Fruit fly (Drosophila melanogaster) whole organism, embryonic: Measurements from ENCODE around the gene CG17028.

Experiments used
- Adf1 ChIP-seq: fragments of 200-800 bp; sonication (Bioruptor generic); IDR thresholded peaks from 2 replicates; pipeline ENCODE4 v1.3.6; 2022; ENCODE audit warnings: missing biosample characterization, missing genetic modification characterization
- CG11093 ChIP-seq: fragments of 200-800 bp; sonication (Bioruptor generic); IDR thresholded peaks from 3 replicates; pipeline ENCODE4 v1.3.6; 2022; ENCODE audit warnings: missing biosample characterization, missing genetic modification characterization
- CG11560 ChIP-seq: fragments of 200-800 bp; sonication (Bioruptor generic); IDR thresholded peaks from 3 replicates; pipeline ENCODE4 v1.3.6; 2022; ENCODE audit warnings: missing biosample characterization, missing genetic modification characterization
- CG14050 ChIP-seq: fragments of 200-800 bp; sonication (Bioruptor generic); IDR thresholded peaks from 3 replicates; pipeline ENCODE4 v1.3.6; 2022; ENCODE audit warnings: missing biosample characterization, missing genetic modification characterization
- CG14667 ChIP-seq: fragments of 200-800 bp; sonication (Bioruptor generic); IDR thresholded peaks from 2 replicates; pipeline ENCODE4 v1.3.6; 2022; ENCODE audit warnings: missing biosample characterization, missing genetic modification characterization
- CG15601 ChIP-seq: fragments of 200-800 bp; sonication (Bioruptor generic); optimal IDR thresholded peaks from 3 replicates; lab custom pipeline; 2019; ENCODE audit warnings: missing biosample characterization, mild to moderate bottlenecking, missing genetic modification characterization, moderate library complexity
- CG16813 ChIP-seq: fragments of 200-800 bp; sonication (Bioruptor generic); IDR thresholded peaks from 3 replicates; pipeline ENCODE4 v1.3.6; 2022; ENCODE audit warnings: missing biosample characterization, missing genetic modification characterization; ENCODE audit not compliant: partially characterized antibody
- CG1832 ChIP-seq: fragments of 200-800 bp; sonication (Bioruptor generic); optimal IDR thresholded peaks from 2 replicates; lab custom pipeline; 2017; ENCODE audit warnings: missing biosample characterization, mild to moderate bottlenecking, missing genetic modification characterization, inconsistent platforms
- CG18599 ChIP-seq: fragments of 200-800 bp; sonication (Bioruptor generic); optimal IDR thresholded peaks from 3 replicates; lab custom pipeline; 2017; ENCODE audit warnings: missing biosample characterization, missing genetic modification characterization, mild to moderate bottlenecking, moderate library complexity, missing genetic modification reagents
- CG2129 ChIP-seq: fragments of 200-800 bp; sonication (Bioruptor generic); IDR thresholded peaks from 2 replicates; pipeline ENCODE4 v1.3.6; 2022; ENCODE audit warnings: missing biosample characterization, missing genetic modification characterization; ENCODE audit not compliant: partially characterized antibody
- CG2202 ChIP-seq: fragments of 200-800 bp; sonication (Bioruptor generic); optimal IDR thresholded peaks from 2 replicates; lab custom pipeline; 2018; ENCODE audit warnings: missing biosample characterization, mild to moderate bottlenecking, missing genetic modification characterization
- CG30403 ChIP-seq: fragments of 200-800 bp; sonication (Bioruptor generic); optimal IDR thresholded peaks from 3 replicates; lab custom pipeline; 2016; ENCODE audit warnings: missing biosample characterization, missing genetic modification characterization
- CG3726 ChIP-seq: fragments of 200-800 bp; sonication (Bioruptor generic); IDR thresholded peaks from 3 replicates; pipeline ENCODE4, ENCODE4 v1.3.6; 2022; ENCODE audit warnings: missing biosample characterization, missing genetic modification characterization
- CG43689 ChIP-seq: fragments of 200-800 bp; sonication (Bioruptor generic); IDR thresholded peaks from 2 replicates; pipeline ENCODE4 v1.3.6; 2022; ENCODE audit warnings: missing biosample characterization, missing genetic modification characterization
- CG6175 ChIP-seq: fragments of 200-800 bp; sonication (Bioruptor generic); IDR thresholded peaks from 3 replicates; pipeline ENCODE4 v1.3.6; 2022; ENCODE audit warnings: missing biosample characterization, missing genetic modification characterization
- CG6791 ChIP-seq: fragments of 200-800 bp; sonication (Bioruptor generic); IDR thresholded peaks from 3 replicates; pipeline ENCODE4 v1.3.6; 2022; ENCODE audit warnings: missing biosample characterization, missing genetic modification characterization; ENCODE audit not compliant: partially characterized antibody
- CG7987 ChIP-seq: fragments of 200-800 bp; sonication (Bioruptor generic); optimal IDR thresholded peaks from 2 replicates; lab custom pipeline; 2018; ENCODE audit warnings: missing biosample characterization, mild to moderate bottlenecking, missing genetic modification characterization, moderate library complexity
- CG8478 ChIP-seq: fragments of >200 bp; optimal IDR thresholded peaks from 2 replicates; lab custom pipeline; 2018
- Dp ChIP-seq: fragments of 200-800 bp; sonication (Bioruptor generic); optimal IDR thresholded peaks from 2 replicates; lab custom pipeline; 2018; ENCODE audit warnings: missing biosample characterization, mild to moderate bottlenecking, missing genetic modification characterization, moderate library complexity
- GATAe ChIP-seq: fragments of 200-800 bp; sonication (Bioruptor generic); conservative IDR thresholded peaks from 2 replicates; pipeline ENCODE4 v1.3.6; 2022; ENCODE audit warnings: missing biosample characterization, missing genetic modification characterization
- H2.0 ChIP-seq: fragments of 200-800 bp; sonication (Bioruptor generic); IDR thresholded peaks from 2 replicates; pipeline ENCODE4 v1.3.6; 2022; ENCODE audit warnings: missing biosample characterization, missing genetic modification characterization
- Hey ChIP-seq: fragments of 200-800 bp; sonication (Bioruptor generic); optimal IDR thresholded peaks from 3 replicates; lab custom pipeline; 2018; ENCODE audit warnings: missing biosample characterization, mild to moderate bottlenecking, missing genetic modification characterization
- Hr78 ChIP-seq, 2 experiments: fragments of 200-800 bp in 1 of 2; fragments of >200 bp in 1 of 2; sonication (Bioruptor generic) in 1 of 2; optimal IDR thresholded peaks; 2 replicates each; lab custom pipeline; 2017 to 2019; ENCODE audit warnings: missing biosample characterization in 2 of 2, missing genetic modification characterization in 2 of 2, mild to moderate bottlenecking in 1 of 2, moderate library complexity in 1 of 2
- Max ChIP-seq: fragments of 200-800 bp; sonication (Bioruptor generic); optimal IDR thresholded peaks from 2 replicates; lab custom pipeline; 2016; ENCODE audit warnings: missing biosample characterization, mild to moderate bottlenecking, missing genetic modification characterization
- Sin3A ChIP-seq: fragments of >200 bp; optimal IDR thresholded peaks from 2 replicates; lab custom pipeline; 2018
- ab ChIP-seq: fragments of 200-800 bp; sonication (Bioruptor generic); optimal IDR thresholded peaks from 2 replicates; lab custom pipeline; 2016; ENCODE audit warnings: missing biosample characterization, missing genetic modification characterization
- cas ChIP-seq: fragments of 200-800 bp; sonication (Bioruptor generic); IDR thresholded peaks from 2 replicates; pipeline ENCODE4 v1.3.6; 2022; ENCODE audit warnings: missing biosample characterization, missing genetic modification characterization
- crol ChIP-seq: fragments of 200-800 bp; sonication (Bioruptor generic); IDR thresholded peaks from 2 replicates; pipeline ENCODE4 v1.3.6; 2022; ENCODE audit warnings: missing biosample characterization, missing genetic modification characterization
- da ChIP-seq: fragments of 200-800 bp; sonication (Bioruptor generic); optimal IDR thresholded peaks from 2 replicates; lab custom pipeline; 2016; ENCODE audit warnings: missing biosample characterization, missing genetic modification characterization
- danr ChIP-seq: fragments of 200-800 bp; sonication (Bioruptor generic); IDR thresholded peaks from 2 replicates; pipeline ENCODE4 v1.3.6; 2022; ENCODE audit warnings: missing biosample characterization, missing genetic modification characterization
- dm ChIP-seq: fragments of 200-800 bp; sonication (Bioruptor generic); optimal IDR thresholded peaks from 3 replicates; lab custom pipeline; 2016; ENCODE audit warnings: missing biosample characterization, missing genetic modification characterization
- fd64A ChIP-seq: fragments of 200-800 bp; sonication (Bioruptor generic); optimal IDR thresholded peaks from 3 replicates; lab custom pipeline; 2018; ENCODE audit warnings: missing biosample characterization, mild to moderate bottlenecking, missing genetic modification characterization
- fru ChIP-seq: fragments of >200 bp; optimal IDR thresholded peaks from 2 replicates; lab custom pipeline; 2017
- grn ChIP-seq: fragments of 200-800 bp; sonication (Bioruptor generic); optimal IDR thresholded peaks from 3 replicates; lab custom pipeline; 2017; ENCODE audit warnings: missing biosample characterization, missing genetic modification characterization
- hkb ChIP-seq, 2 experiments: fragments of 200-800 bp in 1 of 2; fragments of >200 bp in 1 of 2; sonication (Bioruptor generic) in 1 of 2; IDR thresholded peaks in 1 of 2; optimal IDR thresholded peaks in 1 of 2; 2 replicates each; pipeline versions ENCODE4 v1.3.6 to Lab custom; 2017 to 2022; ENCODE audit warnings: missing biosample characterization in 1 of 2, missing genetic modification characterization in 1 of 2
- lov ChIP-seq, 2 experiments: fragments of 200-800 bp in 1 of 2; fragments of >200 bp in 1 of 2; sonication (Bioruptor generic) in 1 of 2; IDR thresholded peaks in 1 of 2; optimal IDR thresholded peaks in 1 of 2; 2 replicates in 1 of 2; 3 replicates in 1 of 2; pipeline versions ENCODE4 v1.3.6 to Lab custom; 2017 to 2022; ENCODE audit warnings: missing biosample characterization in 1 of 2, missing genetic modification characterization in 1 of 2
- oc ChIP-seq: fragments of 200-800 bp; sonication (Bioruptor generic); optimal IDR thresholded peaks from 2 replicates; lab custom pipeline; 2018; ENCODE audit warnings: missing biosample characterization, mild to moderate bottlenecking, missing genetic modification characterization, moderate library complexity
- otp ChIP-seq: fragments of 200-800 bp; sonication (Bioruptor generic); IDR thresholded peaks from 3 replicates; pipeline ENCODE4, ENCODE4 v1.3.6; 2022; ENCODE audit warnings: missing biosample characterization, missing genetic modification characterization
- pfk ChIP-seq: fragments of 200-800 bp; sonication (Bioruptor generic); optimal IDR thresholded peaks from 2 replicates; lab custom pipeline; 2018; ENCODE audit warnings: missing biosample characterization, mild to moderate bottlenecking, missing genetic modification characterization, moderate library complexity
- ranshi ChIP-seq: fragments of 200-800 bp; sonication (Bioruptor generic); IDR thresholded peaks from 2 replicates; pipeline ENCODE4 v1.3.6; 2022; ENCODE audit warnings: missing biosample characterization, missing genetic modification characterization
- row ChIP-seq: fragments of 200-800 bp; sonication (Bioruptor generic); IDR thresholded peaks from 3 replicates; pipeline ENCODE4 v1.3.6; 2022; ENCODE audit warnings: missing biosample characterization, missing genetic modification characterization
- seq ChIP-seq: fragments of 200-800 bp; sonication (Bioruptor generic); IDR thresholded peaks from 2 replicates; pipeline ENCODE4 v1.3.6; 2022; ENCODE audit warnings: missing biosample characterization, missing genetic modification characterization
- ssp ChIP-seq: fragments of 200-800 bp; sonication (Bioruptor generic); IDR thresholded peaks from 2 replicates; pipeline ENCODE4 v1.3.6; 2022; ENCODE audit warnings: missing biosample characterization, missing genetic modification characterization
- sug ChIP-seq: fragments of 200-800 bp; optimal IDR thresholded peaks from 2 replicates; lab custom pipeline; 2019; ENCODE audit warnings: missing biosample characterization, mild to moderate bottlenecking, missing genetic modification characterization, moderate library complexity
- tx ChIP-seq: fragments of 200-800 bp; sonication (Bioruptor generic); optimal IDR thresholded peaks from 2 replicates; lab custom pipeline; 2016; ENCODE audit warnings: missing biosample characterization, missing genetic modification characterization
- unc-4 ChIP-seq: fragments of 200-800 bp; sonication (Bioruptor generic); IDR thresholded peaks from 2 replicates; pipeline ENCODE4 v1.3.6; 2022; ENCODE audit warnings: missing biosample characterization, missing genetic modification characterization; ENCODE audit not compliant: partially characterized antibody
- usp ChIP-seq: fragments of >200 bp; optimal IDR thresholded peaks from 2 replicates; lab custom pipeline; 2017; ENCODE audit warnings: missing biosample characterization, missing genetic modification characterization
- vvl ChIP-seq: fragments of 200-800 bp; sonication (Bioruptor generic); IDR thresholded peaks from 2 replicates; pipeline ENCODE4 v1.3.6; 2022; ENCODE audit warnings: missing biosample characterization, missing genetic modification characterization
- z ChIP-seq: fragments of 200-800 bp; sonication (Bioruptor generic); IDR thresholded peaks from 3 replicates; pipeline ENCODE4 v1.3.6; 2022; ENCODE audit warnings: missing biosample characterization, missing genetic modification characterization
- zen ChIP-seq: fragments of 200-800 bp; sonication (Bioruptor generic); optimal IDR thresholded peaks from 3 replicates; lab custom pipeline; 2018; ENCODE audit warnings: missing biosample characterization, mild to moderate bottlenecking, missing genetic modification characterization, moderate library complexity
- zen2 ChIP-seq: fragments of 200-800 bp; sonication (Bioruptor generic); IDR thresholded peaks from 3 replicates; pipeline ENCODE4 v1.3.6; 2022; ENCODE audit warnings: missing biosample characterization, missing genetic modification characterization; ENCODE audit not compliant: partially characterized antibody

CG17028 gene

DNA sequence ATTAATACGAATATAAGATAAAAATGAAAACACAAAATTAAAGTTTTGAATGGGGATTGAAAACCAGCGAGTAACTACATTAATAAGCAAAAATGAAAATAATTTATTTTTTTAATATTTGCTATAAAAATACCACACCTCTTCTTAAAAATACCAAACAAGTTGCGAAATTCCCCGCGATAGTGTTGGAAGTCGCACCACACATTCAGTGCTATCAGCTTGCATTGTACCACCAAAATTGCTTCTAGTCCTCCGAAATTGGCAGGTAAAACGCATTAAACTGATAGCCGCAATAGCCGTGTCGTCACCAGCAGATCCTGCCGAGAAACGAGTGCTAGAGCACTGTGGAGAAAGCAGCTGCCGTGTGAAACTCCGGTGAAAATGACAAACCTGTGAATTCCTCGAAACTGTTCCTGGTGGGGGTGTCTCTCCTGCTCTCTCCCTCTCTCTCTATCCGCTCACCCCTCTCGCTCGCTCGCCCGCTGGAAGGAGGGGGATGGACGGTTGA, 9.8 kb downstream of the CG17028 start, which contains the start of gene Hip14 (continued):
- TF ChIP-seq row (GFP tag; lab: Robert Waterston, UW), result 0 out of 3 replicates have a peak, but pooled peaks have one; percentile 39
- no peak for TF ChIP-seq zen2 (GFP tag; lab: Robert Waterston, UW)
- TF ChIP-seq Dp (GFP tag; lab: Kevin White, UChicago), result peak; percentile 39
- TF ChIP-seq CG6175 (GFP tag; lab: Robert Waterston, UW), result no peak
- no peak for TF ChIP-seq dm (GFP tag; lab: Kevin White, UChicago)
- peak; percentile 44 for TF ChIP-seq CG18599 (GFP tag; lab: Kevin White, UChicago)
- TF ChIP-seq oc (tag; lab: Kevin White, UChicago), result no peak
- TF ChIP-seq fd64A (GFP tag; lab: Kevin White, UChicago), result no peak
- no peak for TF ChIP-seq z (GFP tag; lab: Robert Waterston, UW)
- no peak for TF ChIP-seq Hr78 (GFP tag; optimal IDR thresholded peaks at IDR 0.05; lab: Kevin White, UChicago)
- TF ChIP-seq CG11093 (GFP tag; lab: Robert Waterston, UW), result no peak
- TF ChIP-seq lov (optimal IDR thresholded peaks at IDR 0.05; lab: Kevin White, UChicago), result no peak
- no peak for TF ChIP-seq lov (GFP tag; IDR thresholded peaks at IDR 0.05; lab: Robert Waterston, UW)
- no peak for TF ChIP-seq CG16813 (GFP tag; lab: Robert Waterston, UW)
- peak; percentile 42; the same call in 1 of the 2 replicates for TF ChIP-seq unc-4 (GFP tag; lab: Robert Waterston, UW)
- TF ChIP-seq tx (GFP tag; lab: Kevin White, UChicago), result no peak
- TF ChIP-seq Max (GFP tag; lab: Kevin White, UChicago), result no peak
- no peak for TF ChIP-seq Hey
- no peak for TF ChIP-seq CG11560 (tag; lab: Robert Waterston, UW)
- TF ChIP-seq CG3726 (GFP tag; lab: Robert Waterston, UW), result no peak
- TF ChIP-seq grn (GFP tag; lab: Kevin White, UChicago), result no peak
- 0 out of 3 replicates have a peak, but pooled peaks have one; percentile 46 for TF ChIP-seq CG6791 (GFP tag; lab: Robert Waterston, UW)
- TF ChIP-seq ab (GFP tag; lab: Kevin White, UChicago), result no peak
- TF ChIP-seq cas, result no peak
- peak; percentile 16 for TF ChIP-seq sug (tag; lab: Kevin White, UChicago)
- TF ChIP-seq CG30403 (GFP tag; lab: Kevin White, UChicago), result peak; percentile 43
- no peak for TF ChIP-seq fru (lab: Kevin White, UChicago)
- TF ChIP-seq Adf1 (GFP tag; lab: Robert Waterston, UW), result peak; percentile 16; the same call in 1 of the 2 replicates
- TF ChIP-seq zen, result no peak
- TF ChIP-seq CG14667, result no peak
- TF ChIP-seq usp, result no peak
- TF ChIP-seq hkb (optimal IDR thresholded peaks at IDR 0.05; lab: Kevin White, UChicago), result no peak
- TF ChIP-seq hkb (GFP tag; IDR thresholded peaks at IDR 0.05; lab: Robert Waterston, UW), result no peak
- peak; percentile 90 for TF ChIP-seq CG1832
- TF ChIP-seq Sin3A (lab: Kevin White, UChicago), result peak; percentile 50
- TF ChIP-seq CG7987, result no peak
- TF ChIP-seq ssp (GFP tag; lab: Robert Waterston, UW), result no peak
- peak; percentile 39 for TF ChIP-seq vvl
- peak; percentile 91 for TF ChIP-seq crol (GFP tag; lab: Robert Waterston, UW)
- no peak for TF ChIP-seq da (GFP tag; lab: Kevin White, UChicago)
- TF ChIP-seq ranshi (GFP tag; lab: Robert Waterston, UW), result no peak
- TF ChIP-seq CG15601 (tag; lab: Kevin White, UChicago), result no peak
- no peak for TF ChIP-seq CG2129 (GFP tag; lab: Robert Waterston, UW)
- TF ChIP-seq pfk (GFP tag; lab: Kevin White, UChicago), result no peak
- TF ChIP-seq otp (GFP tag; lab: Robert Waterston, UW), result no peak
- no peak for TF ChIP-seq CG14050 (GFP tag; lab: Robert Waterston, UW)
- no peak for TF ChIP-seq danr (GFP tag; lab: Robert Waterston, UW)
- TF ChIP-seq CG8478 (lab: Kevin White, UChicago), result peak; percentile 58
- no peak for TF ChIP-seq CG2202 (tag; lab: Kevin White, UChicago)
- no peak; the same call in 1 of the 2 replicates for TF ChIP-seq GATAe
- peak; percentile 77 for TF ChIP-seq seq (GFP tag; lab: Robert Waterston, UW)
- TF ChIP-seq H2.0 (GFP tag; lab: Robert Waterston, UW), result no peak
- TF ChIP-seq CG43689, result no peak
